Worm (Caenorhabditis elegans) whole organism, L4/young adult: ENCODE data around the gene col-36.
A peak's percentile ranks its signal among the peaks of the same experiment; 100 is the strongest.

Experiments
- W03F9.2 ChIP-seq: fragments of 150-350 bp; optimal IDR thresholded peaks from 2 replicates; lab custom pipeline; 2014; ENCODE audit warnings: missing biosample characterization, missing genetic modification characterization
- dao-5 ChIP-seq: sonication (generic microtip); optimal IDR thresholded peaks from 2 replicates; lab custom pipeline; 2016; ENCODE audit warnings: missing genotype, missing genetic modification characterization, moderate library complexity, missing compliant biosample characterization

DNA sequence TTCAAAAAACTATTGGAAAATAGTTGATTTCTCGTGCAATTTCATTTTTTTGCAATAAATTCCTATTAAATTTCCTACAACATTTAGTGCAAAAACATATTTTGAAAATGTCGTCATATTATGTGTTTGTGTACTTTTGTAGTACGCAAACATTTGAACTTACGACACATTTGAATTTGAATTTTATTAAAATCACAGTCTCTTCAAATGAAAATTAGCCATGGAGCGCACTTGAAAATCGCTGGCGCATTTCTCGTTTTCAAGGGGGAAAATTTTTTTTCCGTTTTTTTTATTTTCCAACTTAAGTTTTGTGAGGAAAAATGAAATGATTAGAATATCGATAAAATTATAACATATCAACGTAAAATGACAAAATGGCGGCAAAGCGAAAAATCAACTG, 21.1 kb downstream of the col-36 start:
- TF ChIP-seq W03F9.2 (tag; lab: Kevin White, UChicago) = peak; percentile 56
- TF ChIP-seq dao-5 (tag; lab: Kevin White, UChicago) = no peak
